Worm (Caenorhabditis elegans): ENCODE measurements around the gene fbxa-13.
A peak's percentile ranks its signal among the peaks of the same experiment; 100 is the strongest.

The fbxa-13 gene

DNA sequence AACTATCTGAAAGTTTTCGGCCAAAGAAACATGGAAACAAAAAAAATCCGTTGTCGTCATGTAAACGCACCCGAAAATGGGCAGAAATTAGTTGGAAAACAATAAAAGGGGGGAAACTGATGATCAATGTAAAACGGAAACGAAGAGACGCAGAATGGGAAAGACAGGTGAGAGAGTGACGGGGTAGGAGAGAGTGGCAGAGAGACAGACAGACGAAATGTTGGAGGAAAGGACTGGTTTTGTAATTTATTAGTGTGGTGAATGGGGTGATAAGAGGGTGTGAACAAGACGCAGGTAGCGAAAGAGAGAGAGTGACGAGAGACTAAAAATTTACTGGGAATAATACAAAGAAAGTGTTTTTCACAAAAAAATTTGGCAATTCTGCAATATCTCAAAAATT is 24.7 kb downstream of the fbxa-13 start:
- TF ChIP-seq ceh-82 (tag; optimal IDR thresholded peaks at IDR 0.05) (no peak), F26F4.8 (GFP tag; conservative IDR thresholded peaks at IDR 0.05) (no peak), nhr-41 (GFP tag; IDR thresholded peaks at IDR 0.05) (no peak), ceh-28 (tag; optimal IDR thresholded peaks at IDR 0.05) (no peak), nhr-42 (GFP tag; IDR thresholded peaks at IDR 0.05) (0 out of 2 replicates have a peak, but pooled peaks have one; percentile 54), Y75B8A.6 (GFP tag; IDR thresholded peaks at IDR 0.05) (no peak), lin-39 (tag; optimal IDR thresholded peaks at IDR 0.05) (no peak), zfp-2 (tag; optimal IDR thresholded peaks at IDR 0.05) (no peak), gei-8 (GFP tag; optimal IDR thresholded peaks at IDR 0.05) (no peak), nhr-25 (tag; optimal IDR thresholded peaks at IDR 0.05; ENCODE audit: borderline replicate concordance, insufficient read depth) (no peak), saeg-2 (GFP tag; IDR thresholded peaks at IDR 0.05) (peak; percentile 34; the same call in 1 of the 2 replicates), nhr-77 (tag; optimal IDR thresholded peaks at IDR 0.05) (peak; percentile 84), aha-1 (tag) (peak; percentile 11), lin-13 (GFP tag; optimal IDR thresholded peaks at IDR 0.05) (peak; percentile 68), nhr-10 (tag; optimal IDR thresholded peaks at IDR 0.05) (peak; percentile 4), daf-16 (GFP tag; optimal IDR thresholded peaks at IDR 0.05) (peak in 1 of 2 experiments; percentile 32), daf-16 (tag; optimal IDR thresholded peaks at IDR 0.05) (peak; percentile 82), lin-15B (tag; optimal IDR thresholded peaks at IDR 0.05) (no peak), F10B5.3 (tag; optimal IDR thresholded peaks at IDR 0.05) (no peak), unc-130 (GFP tag; optimal IDR thresholded peaks at IDR 0.05) (no peak), hlh-30 (tag; optimal IDR thresholded peaks at IDR 0.05; ENCODE audit: insufficient read depth) (peak; percentile 84), ceh-20 (GFP tag; IDR thresholded peaks at IDR 0.05) (peak; percentile 97), jun-1 (tag; optimal IDR thresholded peaks at IDR 0.05) (peak; percentile 40), sdz-12 (GFP tag; optimal IDR thresholded peaks at IDR 0.05) (no peak), ztf-7 (tag; optimal IDR thresholded peaks at IDR 0.05) (no peak), F37D6.2 (tag; optimal IDR thresholded peaks at IDR 0.05) (no peak), mxl-3 (GFP tag; optimal IDR thresholded peaks at IDR 0.05) (peak; percentile 73), pqm-1 (tag; optimal IDR thresholded peaks at IDR 0.05) (peak; percentile 83), fkh-10 (GFP tag; optimal IDR thresholded peaks at IDR 0.05) (no peak), rbr-2 (tag; optimal IDR thresholded peaks at IDR 0.05) (peak; percentile 63), zag-1 (tag; optimal IDR thresholded peaks at IDR 0.05) (no peak), dmd-8 (GFP tag; IDR thresholded peaks at IDR 0.05) (no peak), lsy-2 (tag; optimal IDR thresholded peaks at IDR 0.05) (peak in 1 of 2 experiments; percentile 78), nhr-76 (tag; optimal IDR thresholded peaks at IDR 0.05) (no peak), ceh-62 (tag; optimal IDR thresholded peaks at IDR 0.05) (no peak), hif-1 (tag; optimal IDR thresholded peaks at IDR 0.05) (no peak), T26A8.4 (GFP tag; IDR thresholded peaks at IDR 0.05) (0 out of 2 replicates have a peak, but pooled peaks have one; percentile 16), lin-1 (GFP tag; IDR thresholded peaks at IDR 0.05) (peak; percentile 98), hmg-1.1 (GFP tag; IDR thresholded peaks at IDR 0.05) (peak; percentile 71), R02D3.7 (tag; optimal IDR thresholded peaks at IDR 0.05) (no peak), daf-8 (GFP tag; IDR thresholded peaks at IDR 0.05) (no peak), Y105C5A.15 (GFP tag; IDR thresholded peaks at IDR 0.05) (no peak), mes-2 (tag; optimal IDR thresholded peaks at IDR 0.05; ENCODE audit: poor library complexity, severe bottlenecking) (peak; percentile 62), dmd-9 (GFP tag; IDR thresholded peaks at IDR 0.05) (no peak), daf-12 (tag; optimal IDR thresholded peaks at IDR 0.05) (no peak), dve-1 (tag; optimal IDR thresholded peaks at IDR 0.05; ENCODE audit: insufficient read depth) (peak; percentile 90), ztf-11 (tag; optimal IDR thresholded peaks at IDR 0.05) (no peak), nhr-6 (tag; optimal IDR thresholded peaks at IDR 0.05) (peak; percentile 68), F49E8.2 (tag; optimal IDR thresholded peaks at IDR 0.05; ENCODE audit: borderline replicate concordance) (no peak), pha-4 (GFP tag; IDR thresholded peaks at IDR 0.05) (no peak), pha-4 (tag; optimal IDR thresholded peaks at IDR 0.05) (no peak), daf-19 (GFP tag; conservative IDR thresholded peaks at IDR 0.05) (no peak)

Measured in whole organism, L4 larva.